Worm (Caenorhabditis elegans): ENCODE data around the gene Y39F10C.3.

ce11 chrII:627913-628312 lies 46.3 kb upstream of the Y39F10C.3 start:
- TF ChIP-seq R02D3.7 (tag; optimal IDR thresholded peaks at IDR 0.05) (no peak), pha-4 (GFP tag; IDR thresholded peaks at IDR 0.05) (no peak), pha-4 (tag; optimal IDR thresholded peaks at IDR 0.05) (no peak), daf-16 (GFP tag; optimal IDR thresholded peaks at IDR 0.05) (no peak), daf-16 (tag; optimal IDR thresholded peaks at IDR 0.05) (no peak), mes-2 (tag; optimal IDR thresholded peaks at IDR 0.05; ENCODE audit: poor library complexity, severe bottlenecking) (no peak), ces-1 (GFP tag; optimal IDR thresholded peaks at IDR 0.05) (no peak), nhr-77 (tag; optimal IDR thresholded peaks at IDR 0.05) (no peak), daf-19 (GFP tag; conservative IDR thresholded peaks at IDR 0.05) (no peak), F44E2.7 (GFP tag; IDR thresholded peaks at IDR 0.05) (no peak)

Measured in whole organism, L4 larva.